Worm (Caenorhabditis elegans) whole organism, mixed stage, embryonic: ENCODE results near the gene idpp-15.

Experiments
- M03D4.4 ChIP-seq: sonication (generic microtip); optimal IDR thresholded peaks from 2 replicates; lab custom pipeline; 2017; ENCODE audit warnings: mild to moderate bottlenecking, missing genetic modification characterization, missing compliant biosample characterization
- bed-3 ChIP-seq: fragments of 200-800 bp; sonication (Bioruptor generic); optimal IDR thresholded peaks from 3 replicates; lab custom pipeline; 2018; ENCODE audit warnings: mild to moderate bottlenecking, missing genetic modification characterization, moderate library complexity, missing compliant biosample characterization
- blmp-1 ChIP-seq: fragments of 150-350 bp; optimal IDR thresholded peaks from 2 replicates; lab custom pipeline; 2014; ENCODE audit warnings: missing biosample characterization, missing genetic modification characterization
- ceh-39 ChIP-seq: fragments of 150-350 bp; optimal IDR thresholded peaks from 2 replicates; lab custom pipeline; 2014; ENCODE audit warnings: missing biosample characterization, missing genetic modification characterization
- ceh-43 ChIP-seq: fragments of 200-800 bp; sonication (Bioruptor generic); optimal IDR thresholded peaks from 2 replicates; lab custom pipeline; 2018; ENCODE audit warnings: mild to moderate bottlenecking, missing genetic modification characterization, moderate library complexity, missing compliant biosample characterization
- ceh-83 ChIP-seq: fragments of 200-800 bp; sonication (Bioruptor generic); optimal IDR thresholded peaks from 2 replicates; lab custom pipeline; 2018; ENCODE audit warnings: mild to moderate bottlenecking, missing genetic modification characterization, missing compliant biosample characterization
- ces-1 ChIP-seq: fragments of 150-350 bp; optimal IDR thresholded peaks from 2 replicates; lab custom pipeline; 2014; ENCODE audit warnings: missing biosample characterization, missing genetic modification reagents, missing genetic modification characterization
- cnd-1 ChIP-seq: fragments of 200-800 bp; sonication (Bioruptor generic); optimal IDR thresholded peaks from 2 replicates; lab custom pipeline; 2018; ENCODE audit warnings: mild to moderate bottlenecking, missing genetic modification characterization, missing compliant biosample characterization
- drap-1 ChIP-seq: fragments of 200-800 bp; sonication (Bioruptor generic); optimal IDR thresholded peaks from 3 replicates; lab custom pipeline; 2018; ENCODE audit warnings: mild to moderate bottlenecking, missing genetic modification characterization, missing compliant biosample characterization
- elt-1 ChIP-seq: sonication (generic microtip); optimal IDR thresholded peaks from 2 replicates; lab custom pipeline; 2017; ENCODE audit warnings: missing genetic modification characterization, mild to moderate bottlenecking, missing compliant biosample characterization, antibody characterized with exemption, moderate library complexity, borderline replicate concordance; ENCODE audit not compliant: insufficient read depth
- elt-3 ChIP-seq: fragments of 150-350 bp; optimal IDR thresholded peaks from 2 replicates; lab custom pipeline; 2014; ENCODE audit warnings: missing biosample characterization, missing genetic modification characterization
- flh-1 ChIP-seq: fragments of 200-800 bp; sonication (Bioruptor generic); optimal IDR thresholded peaks from 2 replicates; lab custom pipeline; 2018; ENCODE audit warnings: mild to moderate bottlenecking, missing genetic modification characterization, moderate library complexity, missing compliant biosample characterization
- ham-2 ChIP-seq: fragments of 200-800 bp; sonication (Bioruptor generic); optimal IDR thresholded peaks from 2 replicates; lab custom pipeline; 2018; ENCODE audit warnings: mild to moderate bottlenecking, missing genetic modification characterization, missing compliant biosample characterization
- hlh-1 ChIP-seq: fragments of 150-350 bp; optimal IDR thresholded peaks from 2 replicates; lab custom pipeline; 2014; ENCODE audit warnings: missing biosample characterization, missing genetic modification reagents, missing genetic modification characterization
- lin-13 ChIP-seq: fragments of 150-350 bp; optimal IDR thresholded peaks from 2 replicates; lab custom pipeline; 2014; ENCODE audit warnings: missing biosample characterization, missing genetic modification characterization
- lin-32 ChIP-seq: fragments of 200-800 bp; sonication (Bioruptor generic); optimal IDR thresholded peaks from 2 replicates; lab custom pipeline; 2018; ENCODE audit warnings: mild to moderate bottlenecking, missing genetic modification characterization, missing compliant biosample characterization
- lsy-2 ChIP-seq: fragments of 150-350 bp; optimal IDR thresholded peaks from 2 replicates; lab custom pipeline; 2014; ENCODE audit warnings: missing biosample characterization, missing genetic modification characterization
- mab-5 ChIP-seq: fragments of 150-350 bp; optimal IDR thresholded peaks from 2 replicates; lab custom pipeline; 2014; ENCODE audit warnings: missing biosample characterization, missing genetic modification characterization
- mep-1 ChIP-seq: fragments of 150-350 bp; optimal IDR thresholded peaks from 2 replicates; lab custom pipeline; 2017; ENCODE audit warnings: missing biosample characterization, missing genetic modification reagents, missing genetic modification characterization, inconsistent platforms
- mls-2 ChIP-seq: sonication (generic microtip); optimal IDR thresholded peaks from 2 replicates; lab custom pipeline; 2016; ENCODE audit warnings: mild to moderate bottlenecking, missing genetic modification characterization, moderate library complexity, missing compliant biosample characterization
- nhr-12 ChIP-seq: fragments of 150-350 bp; optimal IDR thresholded peaks from 2 replicates; lab custom pipeline; 2014; ENCODE audit warnings: missing biosample characterization, missing genetic modification characterization
- nhr-2 ChIP-seq: fragments of 150-350 bp; optimal IDR thresholded peaks from 2 replicates; lab custom pipeline; 2014; ENCODE audit warnings: missing biosample characterization, missing genetic modification characterization
- nhr-237 ChIP-seq: fragments of 150-350 bp; optimal IDR thresholded peaks from 2 replicates; lab custom pipeline; 2014; ENCODE audit warnings: missing biosample characterization, missing genetic modification characterization
- nhr-28 ChIP-seq: fragments of 150-350 bp; optimal IDR thresholded peaks from 2 replicates; lab custom pipeline; 2014; ENCODE audit warnings: missing biosample characterization, missing genetic modification characterization
- nhr-76 ChIP-seq: sonication (generic microtip); optimal IDR thresholded peaks from 2 replicates; lab custom pipeline; 2017; ENCODE audit warnings: missing biosample characterization, missing genetic modification characterization
- pha-4 ChIP-seq: fragments of 150-350 bp; optimal IDR thresholded peaks from 2 replicates; lab custom pipeline; 2018; ENCODE audit warnings: missing biosample characterization, missing genetic modification reagents, missing genetic modification characterization
- sem-2 ChIP-seq: fragments of 200-800 bp; sonication (Bioruptor generic); optimal IDR thresholded peaks from 2 replicates; lab custom pipeline; 2018; ENCODE audit warnings: mild to moderate bottlenecking, missing genetic modification characterization, missing compliant biosample characterization
- snpc-4 ChIP-seq: fragments of 150-350 bp; optimal IDR thresholded peaks from 2 replicates; lab custom pipeline; 2014; ENCODE audit warnings: missing biosample characterization, missing genetic modification characterization
- sptf-1 ChIP-seq: sonication (generic microtip); optimal IDR thresholded peaks from 2 replicates; lab custom pipeline; 2017; ENCODE audit warnings: mild to moderate bottlenecking, missing genetic modification characterization, moderate library complexity, missing compliant biosample characterization
- tbx-8 ChIP-seq: fragments of 200-800 bp; sonication (Bioruptor generic); optimal IDR thresholded peaks from 2 replicates; lab custom pipeline; 2018; ENCODE audit warnings: mild to moderate bottlenecking, missing genetic modification characterization, moderate library complexity, missing compliant biosample characterization
- unc-120 ChIP-seq: sonication (generic microtip); optimal IDR thresholded peaks from 2 replicates; lab custom pipeline; 2017; ENCODE audit warnings: missing genetic modification characterization, missing compliant biosample characterization; ENCODE audit not compliant: poor library complexity, severe bottlenecking
- unc-39 ChIP-seq: fragments of 150-350 bp; optimal IDR thresholded peaks from 2 replicates; lab custom pipeline; 2014; ENCODE audit warnings: missing biosample characterization, missing genetic modification characterization
- unc-62 ChIP-seq: fragments of 150-350 bp; optimal IDR thresholded peaks from 2 replicates; lab custom pipeline; 2014; ENCODE audit warnings: missing biosample characterization, missing genetic modification reagents, missing genetic modification characterization
- zip-8 ChIP-seq: fragments of 150-350 bp; optimal IDR thresholded peaks from 2 replicates; lab custom pipeline; 2014; ENCODE audit warnings: missing biosample characterization, missing genetic modification characterization
- ztf-11 ChIP-seq: fragments of 150-350 bp; optimal IDR thresholded peaks from 2 replicates; lab custom pipeline; 2014; ENCODE audit warnings: missing biosample characterization, missing genetic modification characterization

The idpp-15 gene

DNA sequence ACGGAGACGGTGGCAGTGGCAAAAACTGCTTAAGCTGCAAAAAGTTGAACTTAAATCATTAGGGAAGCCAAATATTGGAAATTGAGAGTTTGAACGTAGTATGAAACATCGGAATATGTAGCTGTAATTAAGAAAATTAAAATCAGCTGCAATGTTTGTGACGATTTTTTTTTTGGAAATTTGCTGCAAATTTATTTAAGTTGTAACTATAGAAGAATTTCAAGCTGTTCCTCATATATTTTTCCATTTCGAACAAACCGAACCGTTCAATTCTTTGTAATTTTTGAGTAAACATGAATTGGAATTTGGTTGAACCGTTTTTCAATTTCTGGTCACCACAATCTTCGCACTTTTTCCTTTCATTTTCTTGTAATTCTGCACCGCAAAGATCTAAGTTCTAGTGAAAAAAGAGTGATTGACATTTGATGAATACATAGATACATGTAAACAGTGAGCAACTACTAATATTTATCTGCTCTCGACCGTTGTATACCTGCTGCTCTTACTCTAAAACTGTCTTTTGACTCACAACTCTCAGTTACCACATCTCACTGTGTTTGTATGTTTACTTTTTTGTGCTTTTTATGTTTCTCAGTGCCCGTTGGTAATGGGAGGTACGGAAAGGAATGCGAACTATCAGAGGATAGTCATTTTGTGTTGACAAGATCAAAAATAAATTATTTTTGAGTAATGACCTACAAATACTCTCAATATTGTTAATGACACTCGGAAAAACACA lies 3.0 kb upstream of the idpp-15 start:
- TF ChIP-seq hlh-1 (tag; lab: Kevin White, UChicago) (no peak), mab-5 (tag; lab: Kevin White, UChicago) (no peak), snpc-4 (no peak), zip-8 (tag; lab: Kevin White, UChicago) (no peak), ceh-83 (GFP tag; lab: Kevin White, UChicago) (no peak), lin-13 (tag; lab: Kevin White, UChicago) (no peak), bed-3 (GFP tag; lab: Kevin White, UChicago) (no peak), ceh-39 (tag; lab: Kevin White, UChicago) (no peak), drap-1 (GFP tag; lab: Kevin White, UChicago) (no peak), ztf-11 (tag; lab: Kevin White, UChicago) (no peak), nhr-12 (tag; lab: Kevin White, UChicago) (no peak), unc-39 (tag; lab: Kevin White, UChicago) (no peak), sptf-1 (tag; lab: Kevin White, UChicago) (no peak), cnd-1 (tag; lab: Kevin White, UChicago) (no peak), lsy-2 (tag; lab: Kevin White, UChicago) (no peak), lin-32 (GFP tag; lab: Kevin White, UChicago) (no peak), tbx-8 (GFP tag; lab: Kevin White, UChicago) (no peak), elt-1 (tag; lab: Kevin White, UChicago) (no peak), elt-3 (tag; lab: Kevin White, UChicago) (no peak)

DNA sequence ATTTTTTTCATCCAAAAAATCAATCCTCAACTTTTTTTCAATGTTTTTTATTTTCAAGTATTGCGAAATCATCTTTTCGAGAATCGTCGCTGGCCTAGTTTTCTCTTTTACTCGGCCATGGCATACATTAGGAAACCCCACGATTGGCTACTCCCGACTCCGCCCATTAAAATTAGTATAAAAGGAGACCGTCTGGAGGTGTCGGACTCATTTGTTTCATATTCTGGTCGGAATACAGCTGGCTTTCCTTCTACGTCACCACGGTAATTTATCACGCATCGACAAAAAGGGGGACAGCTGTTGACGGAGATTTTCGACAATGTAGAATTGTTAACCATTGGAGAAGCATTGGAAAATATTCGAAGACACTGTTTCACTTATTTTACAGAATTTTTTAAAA lies 4.1 kb downstream of the idpp-15 start:
- TF ChIP-seq tbx-8 (GFP tag; lab: Kevin White, UChicago), result no peak
- TF ChIP-seq nhr-2 (tag; lab: Kevin White, UChicago), result no peak
- no peak for TF ChIP-seq flh-1 (GFP tag; lab: Kevin White, UChicago)
- TF ChIP-seq elt-3 (tag; lab: Kevin White, UChicago), result no peak
- TF ChIP-seq drap-1 (GFP tag; lab: Kevin White, UChicago), result no peak
- TF ChIP-seq mab-5 (tag; lab: Kevin White, UChicago), result no peak
- TF ChIP-seq mep-1 (tag; lab: Kevin White, UChicago), result no peak
- TF ChIP-seq snpc-4, result no peak
- peak; percentile 7 for TF ChIP-seq hlh-1 (tag; lab: Kevin White, UChicago)
- no peak for TF ChIP-seq bed-3 (GFP tag; lab: Kevin White, UChicago)
- TF ChIP-seq ceh-83 (GFP tag; lab: Kevin White, UChicago), result no peak
- TF ChIP-seq ces-1 (GFP tag; lab: Kevin White, UChicago), result peak; percentile 61
- no peak for TF ChIP-seq unc-39 (tag; lab: Kevin White, UChicago)
- TF ChIP-seq elt-1 (tag; lab: Kevin White, UChicago), result no peak
- TF ChIP-seq nhr-28 (tag; lab: Kevin White, UChicago), result no peak
- TF ChIP-seq sem-2, result no peak
- no peak for TF ChIP-seq zip-8 (tag; lab: Kevin White, UChicago)
- no peak for TF ChIP-seq M03D4.4
- peak; percentile 32 for TF ChIP-seq nhr-237 (tag; lab: Kevin White, UChicago)
- TF ChIP-seq lin-13 (tag; lab: Kevin White, UChicago), result no peak
- TF ChIP-seq unc-120, result no peak
- TF ChIP-seq sptf-1 (tag; lab: Kevin White, UChicago), result peak; percentile 39
- TF ChIP-seq ceh-43 (GFP tag; lab: Kevin White, UChicago), result peak; percentile 23
- peak; percentile 25 for TF ChIP-seq ztf-11 (tag; lab: Kevin White, UChicago)
- TF ChIP-seq pha-4 (tag; lab: Kevin White, UChicago), result no peak
- peak; percentile 4 for TF ChIP-seq mls-2 (tag; lab: Kevin White, UChicago)
- no peak for TF ChIP-seq blmp-1 (tag; lab: Kevin White, UChicago)
- peak; percentile 79 for TF ChIP-seq lsy-2 (tag; lab: Kevin White, UChicago)
- TF ChIP-seq lin-32 (GFP tag; lab: Kevin White, UChicago), result peak; percentile 82
- TF ChIP-seq nhr-76 (tag; lab: Kevin White, UChicago), result no peak
- TF ChIP-seq cnd-1 (tag; lab: Kevin White, UChicago), result peak; percentile 81
- no peak for TF ChIP-seq ceh-39 (tag; lab: Kevin White, UChicago)
- no peak for TF ChIP-seq nhr-12 (tag; lab: Kevin White, UChicago)
- peak; percentile 17 for TF ChIP-seq unc-62 (GFP tag; lab: Kevin White, UChicago)
- no peak for TF ChIP-seq ham-2 (GFP tag; lab: Kevin White, UChicago)
